Fruit fly (Drosophila melanogaster): ENCODE measurements around the gene strat.

strat gene

DNA sequence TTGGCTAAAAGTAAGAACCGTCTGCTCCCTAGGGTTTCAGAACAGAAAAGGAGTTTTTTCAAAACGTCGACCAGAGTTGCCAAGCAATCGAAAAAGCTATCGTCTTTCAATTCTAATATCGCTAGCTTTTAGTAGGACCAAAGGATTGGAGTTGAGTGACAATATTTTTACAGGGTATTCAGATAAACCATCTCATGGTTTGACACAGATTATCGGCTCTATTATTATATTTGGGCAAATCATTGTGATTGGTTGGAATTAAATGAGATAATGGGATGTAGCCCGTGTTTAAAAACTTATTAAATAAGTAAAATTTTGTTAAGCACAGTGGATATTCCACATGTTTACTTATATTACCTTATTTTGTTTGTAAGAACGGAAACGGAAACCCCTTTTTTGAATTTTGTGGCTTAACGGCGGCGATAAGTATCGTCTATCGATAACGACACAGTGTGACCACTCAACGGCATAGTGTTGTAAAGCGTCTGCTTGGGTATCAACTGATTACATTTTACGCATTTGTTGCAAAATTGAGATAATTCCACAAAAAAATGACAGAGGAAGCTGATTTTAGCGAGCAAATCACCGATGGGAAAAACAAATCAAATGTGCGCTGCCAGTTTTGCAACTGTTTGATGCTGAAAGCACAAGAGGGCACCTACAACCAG is at the start of gene strat, which contains the start of gene mtsh:
strat (plus strand) TSS at position 471 of the 668 bp plus-strand sequence.
mtsh (minus strand) TSS at position 51 of the 668 bp plus-strand sequence.
- TF ChIP-seq CG17801 (GFP tag; optimal IDR thresholded peaks at IDR 0.05; ENCODE audit: partially characterized antibody) = peak; percentile 69

DNA sequence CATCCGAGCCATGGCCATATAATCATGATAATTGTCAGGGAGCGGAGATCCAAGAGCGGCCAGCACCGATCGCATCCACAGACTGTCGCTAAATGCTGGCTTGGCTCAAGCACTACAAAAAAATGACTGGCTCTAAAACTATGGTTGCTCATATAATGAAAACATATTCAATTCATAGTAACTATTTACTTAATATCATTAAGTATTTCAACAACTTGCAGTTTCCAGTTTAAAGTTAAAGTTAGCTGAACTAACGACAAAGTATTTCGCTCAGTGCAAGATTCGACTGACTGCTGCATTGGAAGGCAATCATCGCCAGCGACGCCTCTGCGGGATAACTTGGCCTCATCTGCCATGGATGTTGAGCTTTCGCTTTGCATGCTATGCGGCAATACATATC is 49.2 kb upstream of the strat start:
- no peak for TF ChIP-seq CG17801 (GFP tag; optimal IDR thresholded peaks at IDR 0.05; ENCODE audit: partially characterized antibody)

dm6 chr2L:8274127-8274526 is 46.0 kb upstream of the strat start:
- no peak for TF ChIP-seq CG17801 (GFP tag; optimal IDR thresholded peaks at IDR 0.05; ENCODE audit: partially characterized antibody)

DNA sequence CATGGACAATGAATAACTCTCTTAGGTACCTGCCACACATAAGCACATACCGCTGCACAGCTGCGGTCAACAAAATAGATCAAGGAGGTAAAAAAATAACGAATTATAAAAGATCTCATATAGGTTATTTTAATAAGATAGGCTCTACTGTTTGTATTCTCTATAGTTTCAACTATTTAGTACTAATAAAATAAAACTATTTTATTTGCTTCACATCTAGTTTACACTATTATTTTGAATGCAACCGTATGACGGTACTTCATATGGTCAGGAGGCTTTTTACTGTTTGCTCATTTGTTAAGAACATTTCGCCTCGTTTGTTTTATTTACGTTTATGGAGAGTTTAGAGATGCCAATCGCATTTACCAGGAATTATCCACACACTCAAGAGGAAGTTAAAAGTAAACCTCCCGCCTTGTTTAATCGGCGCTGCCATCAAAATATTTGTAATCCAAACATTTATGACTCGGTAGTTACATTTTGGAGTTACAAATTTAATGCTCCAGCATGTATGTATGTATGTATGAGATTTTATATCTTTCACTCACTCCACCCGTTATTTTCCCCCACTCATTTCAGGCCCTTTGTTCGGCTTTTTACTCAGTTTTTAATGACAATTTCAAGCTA is 45.1 kb upstream of the strat start:
- peak; percentile 25 for TF ChIP-seq CG17801 (GFP tag; optimal IDR thresholded peaks at IDR 0.05; ENCODE audit: partially characterized antibody)

DNA sequence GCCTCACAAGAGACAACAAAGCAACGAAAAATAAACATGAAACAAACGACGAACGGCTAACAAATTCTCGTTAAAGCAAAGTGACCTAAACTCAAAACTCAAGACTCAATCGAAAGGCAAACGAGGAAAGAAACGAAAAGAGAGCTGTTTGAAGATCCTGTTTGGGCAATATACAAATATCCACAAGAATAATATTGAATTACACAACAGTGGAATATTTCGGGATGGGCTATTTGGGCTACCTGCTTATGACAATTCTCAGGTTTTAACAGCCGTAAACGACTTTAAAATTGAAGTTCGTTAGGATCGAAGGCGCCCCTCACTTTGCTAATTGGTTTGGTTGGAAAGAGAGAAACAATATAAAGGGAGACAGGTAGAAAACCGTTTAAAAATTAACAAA is 43.8 kb upstream of the strat start:
- TF ChIP-seq CG17801 (GFP tag; optimal IDR thresholded peaks at IDR 0.05; ENCODE audit: partially characterized antibody) = no peak

DNA sequence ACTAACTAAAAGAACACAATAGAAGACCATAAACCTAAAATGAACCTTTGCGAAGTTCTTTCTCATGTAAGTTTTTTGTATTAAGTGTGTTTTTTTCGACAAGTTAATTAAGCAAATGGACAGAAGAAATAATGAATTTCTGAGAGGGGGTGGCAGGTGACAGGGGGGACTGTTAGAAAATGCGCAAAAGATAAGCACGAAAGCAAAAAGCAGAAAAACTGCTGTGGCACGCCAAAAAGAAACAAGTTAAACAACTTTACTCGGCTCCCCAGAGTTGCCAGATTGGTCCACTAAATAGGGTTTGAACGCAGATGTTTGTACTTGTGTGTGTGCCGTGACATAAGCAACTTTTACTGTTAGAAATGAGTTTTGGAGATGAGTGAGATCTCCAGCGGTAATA is 43.2 kb upstream of the strat start:
- no peak for TF ChIP-seq CG17801 (GFP tag; optimal IDR thresholded peaks at IDR 0.05; ENCODE audit: partially characterized antibody)

DNA sequence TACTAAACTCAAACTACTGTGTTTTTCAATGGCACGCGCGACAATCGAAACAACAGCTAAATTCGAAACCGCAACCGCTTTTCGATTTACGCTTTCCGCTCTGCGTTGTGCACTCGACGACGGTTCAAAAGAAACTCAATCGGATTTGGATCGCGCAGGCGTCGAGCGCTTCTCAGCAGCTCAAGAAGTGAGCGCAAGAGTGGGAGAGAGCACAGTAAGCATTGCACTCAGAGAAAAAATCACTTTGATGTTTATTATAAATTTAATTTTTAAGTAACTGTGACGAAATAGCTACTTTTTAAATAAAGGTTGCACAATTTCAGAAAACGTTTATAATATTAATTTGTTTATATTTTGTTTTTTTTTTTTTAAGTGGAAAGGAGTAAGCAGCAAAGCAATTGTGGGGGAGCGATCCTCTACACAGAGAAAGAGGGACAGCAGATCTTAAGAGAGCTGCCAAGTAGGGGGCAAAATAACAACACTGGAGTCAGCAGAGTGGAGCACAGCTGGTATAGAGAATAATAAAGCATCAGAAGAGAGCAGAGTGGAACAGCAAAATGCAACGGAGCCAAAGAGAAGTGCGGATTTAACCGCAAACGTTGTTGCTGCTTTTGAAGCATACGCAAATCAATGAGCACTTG is 42.4 kb upstream of the strat start:
- TF ChIP-seq CG17801 (GFP tag; optimal IDR thresholded peaks at IDR 0.05; ENCODE audit: partially characterized antibody) = peak; percentile 95

dm6 chr2L:8279400-8280065 is 40.6 kb upstream of the strat start:
- TF ChIP-seq CG17801 (GFP tag; optimal IDR thresholded peaks at IDR 0.05; ENCODE audit: partially characterized antibody) = no peak

DNA sequence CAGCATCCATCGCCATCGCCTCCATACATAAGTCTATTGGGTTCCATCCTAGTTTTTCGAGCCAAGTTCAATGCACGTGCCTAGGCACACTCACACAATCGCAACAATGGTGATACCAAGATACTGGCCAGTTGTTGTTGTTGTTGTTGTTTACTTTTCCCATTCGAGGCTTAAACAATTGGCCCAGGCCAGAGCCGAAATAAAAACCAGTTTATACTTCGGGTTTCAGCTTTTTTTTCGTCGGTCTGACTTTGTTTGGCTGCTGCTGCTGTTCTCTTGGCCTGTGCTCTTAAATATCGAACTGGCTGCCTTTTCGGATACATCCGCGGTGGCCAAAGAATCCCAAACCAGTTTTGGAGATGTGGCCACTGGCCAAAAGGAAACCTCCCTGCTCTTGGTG is 39.9 kb upstream of the strat start:
- no peak for TF ChIP-seq CG17801 (GFP tag; optimal IDR thresholded peaks at IDR 0.05; ENCODE audit: partially characterized antibody)

DNA sequence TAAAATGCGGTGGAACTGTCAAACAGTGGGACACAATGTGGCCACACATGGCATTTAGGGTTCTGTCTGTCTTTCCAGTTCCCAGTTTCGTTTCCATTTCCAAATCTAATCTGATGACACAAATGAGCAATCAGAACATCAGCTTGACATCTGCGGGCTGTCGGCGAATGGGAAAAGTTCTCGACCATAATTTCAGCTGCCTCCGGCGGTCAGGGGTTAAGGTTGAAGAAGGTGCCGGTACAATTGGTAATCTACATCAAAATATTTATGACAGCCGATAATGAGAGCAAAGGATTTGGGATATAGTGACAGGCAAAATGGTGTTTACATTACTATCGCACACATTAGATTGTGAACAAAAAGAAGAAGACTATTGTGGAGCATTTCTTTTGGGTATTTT is 38.3 kb upstream of the strat start:
- TF ChIP-seq CG17801 (GFP tag; optimal IDR thresholded peaks at IDR 0.05; ENCODE audit: partially characterized antibody) = no peak

DNA sequence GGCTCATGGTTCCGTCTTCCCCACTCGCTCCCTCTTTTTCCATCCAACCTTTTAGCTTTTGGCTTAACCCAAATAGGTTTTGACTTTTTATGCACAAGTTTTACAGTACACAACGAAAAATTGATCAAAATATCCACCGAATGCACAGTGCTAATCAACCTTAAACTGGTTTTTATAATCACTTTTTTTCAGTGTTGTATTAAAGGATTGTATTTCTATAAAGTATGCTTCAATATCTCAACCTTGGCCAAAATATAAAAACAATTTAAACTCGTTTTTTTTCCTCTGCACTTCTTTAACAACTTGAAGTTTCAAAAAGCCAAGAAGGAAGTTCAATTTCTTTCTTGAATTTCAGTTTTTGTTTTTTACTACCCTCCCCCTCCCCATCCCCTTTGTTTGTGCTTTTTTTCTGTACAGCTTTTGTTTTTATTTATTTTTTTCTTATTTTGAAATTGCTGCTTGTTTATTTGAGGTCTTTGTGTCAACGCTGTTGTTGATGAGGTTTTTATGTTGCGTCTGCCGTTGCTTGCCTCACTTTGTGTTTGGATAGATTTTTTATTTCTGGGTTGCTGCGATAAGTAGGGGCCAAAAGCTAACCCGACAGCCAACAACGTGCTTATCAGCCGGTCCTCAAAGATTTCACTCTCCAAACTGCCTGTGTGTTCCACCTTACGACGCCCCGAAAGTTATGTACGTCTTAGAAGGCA is 35.1 kb upstream of the strat start:
- TF ChIP-seq CG17801 (GFP tag; optimal IDR thresholded peaks at IDR 0.05; ENCODE audit: partially characterized antibody) = no peak

DNA sequence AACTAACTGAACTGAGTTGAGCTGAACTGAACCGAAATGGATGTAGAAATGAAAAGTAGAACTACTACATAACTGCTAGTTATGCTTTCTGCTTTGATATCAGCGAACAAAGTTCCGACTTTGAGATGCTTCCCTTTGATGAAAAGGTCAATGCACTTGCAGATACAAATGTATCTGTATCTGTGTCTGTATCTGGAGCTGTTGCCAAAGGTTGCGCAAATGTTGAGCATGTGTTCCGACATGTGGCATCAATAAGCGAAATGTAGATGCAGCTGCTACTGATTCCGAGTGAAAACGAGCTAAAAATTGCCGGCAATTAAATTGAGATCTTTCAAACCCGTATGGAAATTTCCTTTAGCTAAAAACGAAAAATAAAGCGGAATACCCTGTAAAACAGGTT is 33.5 kb upstream of the strat start:
- no peak for TF ChIP-seq CG17801 (GFP tag; optimal IDR thresholded peaks at IDR 0.05; ENCODE audit: partially characterized antibody)

DNA sequence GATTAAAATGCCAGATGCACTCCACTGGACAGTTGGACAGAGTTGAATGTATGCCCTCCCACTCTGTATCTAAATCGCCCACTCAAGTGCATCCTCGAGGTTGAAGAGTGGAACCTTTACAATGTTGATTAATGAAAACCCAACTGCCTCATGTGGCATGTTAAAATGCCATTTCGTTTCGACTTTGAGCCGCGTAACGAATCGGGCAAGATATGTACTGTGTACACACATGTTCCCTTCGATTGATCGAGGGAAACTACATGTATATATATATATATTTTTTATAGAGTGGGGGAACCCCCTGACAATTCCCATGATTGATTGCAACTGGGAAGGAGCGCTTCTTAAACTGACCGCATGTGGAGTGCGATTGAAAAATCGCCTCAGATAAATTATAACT is 32.0 kb upstream of the strat start:
- TF ChIP-seq CG17801 (GFP tag; optimal IDR thresholded peaks at IDR 0.05; ENCODE audit: partially characterized antibody) = no peak

DNA sequence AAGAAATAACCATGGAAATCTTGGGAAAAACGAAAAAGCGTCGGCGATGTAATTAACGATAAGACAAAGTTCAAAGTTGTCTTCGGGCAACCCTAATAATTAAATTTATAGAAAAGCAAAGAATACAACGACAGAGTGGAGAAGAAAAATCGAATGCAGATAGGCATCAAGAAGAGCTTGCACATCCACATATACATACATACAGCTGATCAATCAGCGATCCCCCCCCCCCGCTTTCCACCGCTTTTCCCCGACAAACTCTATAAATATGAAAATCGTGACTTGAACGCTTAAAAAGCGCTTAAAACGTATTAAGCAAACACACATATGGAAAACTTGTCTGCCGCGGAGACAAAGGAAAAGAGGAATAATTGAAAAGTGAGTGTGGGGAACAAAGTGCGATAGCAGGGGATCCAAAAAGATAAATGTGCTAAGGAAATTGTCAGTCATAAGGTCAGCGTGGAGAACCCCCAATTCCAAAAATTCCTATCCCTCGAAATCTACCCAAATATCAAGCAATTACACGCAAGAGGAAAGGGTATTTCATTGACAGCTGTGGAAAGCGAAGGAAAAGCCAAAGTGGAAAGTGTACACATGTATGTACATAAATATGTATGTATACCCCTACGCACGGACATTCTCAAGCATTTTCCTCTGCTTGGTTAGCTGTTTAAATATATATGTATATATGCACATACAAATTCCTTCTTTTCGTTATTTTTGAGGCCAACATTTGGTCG is 30.6 kb upstream of the strat start:
- TF ChIP-seq CG17801 (GFP tag; optimal IDR thresholded peaks at IDR 0.05; ENCODE audit: partially characterized antibody) = no peak

DNA sequence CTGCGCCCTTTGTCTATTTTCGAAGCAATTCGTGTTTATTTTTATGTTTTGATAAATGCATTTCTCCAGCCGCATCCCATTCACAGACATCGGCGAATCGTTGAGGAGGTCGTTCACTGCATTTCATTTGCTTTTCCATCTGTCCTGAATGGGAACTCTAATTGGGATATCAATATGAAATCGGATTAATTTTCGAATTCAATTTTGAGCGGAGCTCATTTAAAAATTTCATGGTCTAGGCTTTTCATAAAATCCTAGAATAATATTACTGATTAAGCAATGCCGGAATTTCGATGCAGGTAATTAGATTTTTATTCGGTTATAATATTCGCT is 30.1 kb upstream of the strat start:
- TF ChIP-seq CG17801 (GFP tag; optimal IDR thresholded peaks at IDR 0.05; ENCODE audit: partially characterized antibody) = no peak
